Fruit fly (Drosophila melanogaster): ENCODE measurements around the gene L2HGDH.

Gene L2HGDH

DNA sequence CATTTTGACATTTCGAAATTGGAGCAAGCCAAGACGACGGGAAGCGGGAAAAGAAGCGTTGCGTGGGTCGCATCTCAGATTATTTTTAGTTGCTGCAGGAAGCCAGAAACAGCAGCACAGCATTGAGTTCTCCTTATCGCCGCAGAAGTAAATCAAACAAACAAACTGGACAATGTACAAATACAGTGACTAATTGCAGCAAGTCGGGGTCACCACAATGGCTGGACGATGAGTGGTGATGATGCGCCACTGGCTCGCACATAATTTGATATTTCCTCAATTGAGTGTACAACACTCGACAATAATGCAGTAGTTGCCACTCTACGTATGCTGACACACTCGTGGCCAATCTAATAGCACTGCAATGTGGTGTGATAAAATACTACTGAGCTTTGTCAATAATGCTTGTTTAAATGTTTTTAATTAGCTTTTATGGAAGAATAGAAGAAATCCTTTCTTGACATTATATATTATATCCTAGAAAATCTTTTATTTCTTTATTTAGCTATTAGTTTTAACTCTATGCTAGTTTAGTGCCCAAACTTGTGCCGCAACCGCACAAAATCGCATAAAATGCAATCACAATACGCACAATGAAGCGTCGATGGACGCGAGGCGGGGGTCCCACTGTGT is 7.8 kb upstream of the L2HGDH start:
- TF ChIP-seq CG8478 (optimal IDR thresholded peaks at IDR 0.05) (no peak), CTCF (optimal IDR thresholded peaks at IDR 0.05) (no peak)

DNA sequence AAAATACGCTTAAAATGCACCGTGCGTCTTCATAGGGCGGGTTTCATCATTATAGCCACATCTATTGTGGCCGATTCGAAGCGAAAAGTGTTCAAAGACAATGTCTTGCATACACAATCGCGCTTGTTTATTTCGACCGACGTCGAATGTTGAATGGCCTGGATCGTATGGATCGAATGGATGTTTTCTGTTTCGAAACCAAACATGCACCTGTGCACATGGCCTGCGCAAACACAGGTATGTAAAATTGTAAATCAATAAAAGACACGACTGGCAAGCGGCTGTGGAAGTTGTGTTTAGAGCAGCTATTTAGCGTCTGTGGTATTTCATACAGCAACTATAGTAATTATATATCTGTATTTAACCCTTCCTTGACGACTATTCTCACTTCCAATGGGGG is 7.2 kb upstream of the L2HGDH start:
- TF ChIP-seq CTCF (optimal IDR thresholded peaks at IDR 0.05) = no peak
- TF ChIP-seq CG8478 (optimal IDR thresholded peaks at IDR 0.05) = no peak

DNA sequence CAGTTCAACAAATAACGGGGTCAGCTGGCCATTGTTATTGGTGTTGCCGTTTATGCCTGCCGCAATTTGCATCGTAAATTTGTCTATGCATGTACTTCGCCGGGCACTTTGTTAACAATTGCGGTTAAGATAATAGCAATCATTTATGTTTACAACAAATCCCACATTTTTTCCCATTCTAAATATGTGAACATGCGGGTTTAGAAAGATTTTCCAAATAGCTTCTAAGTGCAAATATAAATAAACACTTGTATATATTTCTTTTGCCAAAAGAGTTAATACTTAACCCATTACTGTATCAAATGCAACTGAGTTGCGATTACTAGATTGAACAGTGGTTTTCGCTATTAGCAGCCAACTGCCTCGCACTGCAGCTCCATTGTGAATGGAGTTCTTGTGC is 6.7 kb upstream of the L2HGDH start:
- TF ChIP-seq CG8478 (optimal IDR thresholded peaks at IDR 0.05) = no peak
- TF ChIP-seq CTCF (optimal IDR thresholded peaks at IDR 0.05) = no peak

DNA sequence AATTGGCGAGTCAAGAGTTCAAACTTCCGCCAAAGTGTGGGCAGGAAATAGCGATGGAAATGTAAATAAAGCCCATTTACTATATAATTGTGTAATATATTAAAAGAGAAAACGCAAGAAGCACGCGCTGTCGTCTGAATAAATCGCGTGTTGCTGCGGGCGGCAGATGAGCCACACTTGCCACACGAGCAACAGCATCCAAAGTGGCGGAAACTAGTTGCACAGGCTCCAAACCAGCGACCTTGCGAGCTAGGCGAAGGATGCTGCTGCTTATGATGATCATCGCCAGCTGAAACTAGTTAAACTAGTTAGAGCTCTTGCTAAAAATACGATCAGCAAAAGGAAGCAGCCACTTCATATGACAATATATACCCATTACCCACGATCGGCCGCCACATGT is 5.2 kb upstream of the L2HGDH start:
- no peak for TF ChIP-seq CG8478 (optimal IDR thresholded peaks at IDR 0.05)
- no peak for TF ChIP-seq CTCF (optimal IDR thresholded peaks at IDR 0.05)

DNA sequence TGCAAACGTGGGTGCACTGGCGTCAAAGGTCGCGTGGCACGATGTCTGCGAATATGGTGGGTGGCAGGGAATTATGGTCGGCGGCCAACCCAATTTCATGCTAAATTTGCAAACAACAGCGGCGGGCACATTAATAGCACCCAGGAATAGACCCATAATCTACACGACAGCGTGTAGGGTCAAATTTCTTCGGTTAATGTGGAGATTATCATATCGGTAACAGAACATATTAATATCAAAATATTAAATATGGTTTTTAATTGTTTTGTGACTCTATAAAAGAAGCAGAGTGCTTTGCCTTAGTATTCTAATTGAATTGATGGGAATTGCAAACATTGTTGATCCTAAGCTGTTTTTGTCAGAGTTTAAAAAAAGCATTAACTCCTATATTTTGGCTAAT is 4.7 kb upstream of the L2HGDH start:
- TF ChIP-seq CG8478 (optimal IDR thresholded peaks at IDR 0.05) = no peak
- TF ChIP-seq CTCF (optimal IDR thresholded peaks at IDR 0.05) = no peak

DNA sequence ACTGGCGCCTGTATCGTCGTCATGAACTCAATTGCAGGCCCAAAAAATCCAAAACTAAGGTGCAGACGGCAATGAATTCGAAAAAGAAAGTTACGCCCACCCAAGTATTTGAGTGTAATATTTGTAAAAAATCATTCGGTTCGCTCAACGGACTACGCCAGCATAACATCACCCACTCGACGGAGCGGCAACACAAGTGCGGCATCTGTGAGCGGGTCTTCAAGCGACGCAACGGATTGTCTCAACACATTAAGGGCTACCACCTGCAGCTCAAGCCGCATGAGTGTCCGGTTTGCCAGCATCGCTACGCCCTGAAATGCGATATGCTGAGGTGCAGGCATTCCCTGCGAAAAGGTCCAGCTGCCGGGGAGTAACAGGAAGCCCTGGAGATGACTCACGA is 2.5 kb upstream of the L2HGDH start:
- no peak for TF ChIP-seq CG8478 (optimal IDR thresholded peaks at IDR 0.05)
- no peak for TF ChIP-seq CTCF (optimal IDR thresholded peaks at IDR 0.05)

DNA sequence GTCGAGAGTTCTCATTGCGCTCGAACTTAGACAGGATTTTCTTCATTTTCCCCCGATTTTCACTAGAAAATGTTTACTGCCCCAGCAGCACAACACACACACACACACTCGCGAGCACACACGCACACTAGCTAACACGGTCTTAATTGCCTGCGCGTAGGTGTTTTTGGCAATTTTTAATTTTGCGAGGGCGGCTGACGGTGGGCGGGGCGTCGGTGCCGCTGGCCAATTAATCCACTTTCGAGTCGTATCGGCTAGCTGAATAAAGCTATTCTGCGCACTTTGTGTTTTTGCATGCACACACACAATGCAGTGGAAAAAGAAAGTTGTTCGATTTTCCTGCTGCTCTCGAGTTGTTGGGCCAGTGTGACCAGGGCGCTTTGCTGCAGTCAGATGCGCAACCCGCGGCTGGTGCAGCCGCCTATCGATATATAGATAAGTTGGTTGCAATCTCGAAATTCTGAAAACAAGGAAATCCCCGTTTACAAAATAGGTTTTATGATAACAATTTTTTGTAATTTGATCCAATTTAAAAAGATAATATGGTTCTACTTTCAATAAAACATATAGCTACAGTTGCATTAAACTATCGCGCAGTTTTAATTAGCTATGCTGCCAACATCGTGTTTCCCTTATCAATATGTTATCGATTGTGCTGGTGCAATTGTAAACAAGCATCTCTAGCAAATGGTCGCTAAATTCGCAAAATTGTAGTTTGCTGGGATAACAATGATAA is 5.7 kb downstream of the L2HGDH start, which contains the start of the genes Nak and Tango6:
Gene Nak, minus strand, starts transcription at position 375 of the 736 bp plus-strand sequence.
Gene Tango6, plus strand, starts transcription at position 659 of the 736 bp plus-strand sequence.
- no peak for TF ChIP-seq CTCF (optimal IDR thresholded peaks at IDR 0.05)
- TF ChIP-seq CG8478 (optimal IDR thresholded peaks at IDR 0.05) = no peak

DNA sequence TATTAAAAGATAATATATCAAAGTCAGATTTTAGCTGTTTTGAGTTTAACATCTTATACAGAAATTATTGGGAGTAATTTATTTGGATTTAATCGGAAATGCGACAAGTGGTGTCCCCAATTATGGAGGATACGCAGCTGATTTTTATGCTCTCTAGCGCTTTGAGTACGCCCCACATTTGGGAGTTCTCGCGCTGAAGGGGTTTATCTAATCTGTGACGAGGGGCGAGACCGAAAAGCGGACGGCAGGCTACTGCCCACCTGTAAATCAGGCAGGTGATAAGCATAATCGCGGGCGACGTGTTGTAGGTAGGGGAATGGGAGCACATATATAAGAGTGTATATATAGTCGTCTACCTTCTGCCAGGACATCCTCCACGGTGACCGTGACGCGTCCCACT is 6.4 kb downstream of the L2HGDH start:
- no peak for TF ChIP-seq CTCF (optimal IDR thresholded peaks at IDR 0.05)
- no peak for TF ChIP-seq CG8478 (optimal IDR thresholded peaks at IDR 0.05)

DNA sequence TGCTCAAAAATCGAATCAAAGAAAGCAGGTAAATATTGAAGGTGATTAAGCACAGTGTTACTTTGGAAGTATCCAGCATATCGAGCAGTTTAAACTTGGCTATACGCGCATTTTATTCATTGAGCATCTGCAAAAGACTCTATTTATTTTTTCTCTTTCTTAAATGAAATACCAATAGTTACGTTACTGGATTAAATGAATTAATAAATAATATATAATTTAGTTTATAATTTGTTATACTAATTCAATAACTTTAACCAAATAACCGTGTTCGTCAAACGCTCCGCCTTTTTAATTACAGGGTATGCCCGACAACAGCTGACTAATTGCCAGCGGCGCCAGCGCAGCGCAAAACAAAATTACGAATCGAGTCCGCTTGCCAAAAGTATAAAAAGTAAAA is 7.4 kb downstream of the L2HGDH start:
- TF ChIP-seq CG8478 (optimal IDR thresholded peaks at IDR 0.05) = no peak
- TF ChIP-seq CTCF (optimal IDR thresholded peaks at IDR 0.05) = no peak

DNA sequence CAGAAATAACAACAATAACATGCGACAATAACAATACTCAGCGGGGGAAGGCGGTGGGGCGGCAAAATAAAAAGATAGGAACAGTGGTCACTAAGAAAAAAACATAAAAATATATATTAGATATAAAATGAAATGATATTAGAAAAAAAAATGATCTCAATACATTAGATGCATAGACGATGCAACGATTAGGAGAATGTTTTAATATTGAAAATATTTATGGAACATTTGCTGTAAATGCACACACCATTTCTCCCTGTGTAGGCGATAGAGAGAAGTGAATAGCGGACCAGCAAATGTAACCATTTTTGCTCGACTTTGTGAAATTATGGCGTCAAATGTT is 8.1 kb downstream of the L2HGDH start:
- TF ChIP-seq CG8478 (optimal IDR thresholded peaks at IDR 0.05) (no peak), CTCF (optimal IDR thresholded peaks at IDR 0.05) (no peak)

DNA sequence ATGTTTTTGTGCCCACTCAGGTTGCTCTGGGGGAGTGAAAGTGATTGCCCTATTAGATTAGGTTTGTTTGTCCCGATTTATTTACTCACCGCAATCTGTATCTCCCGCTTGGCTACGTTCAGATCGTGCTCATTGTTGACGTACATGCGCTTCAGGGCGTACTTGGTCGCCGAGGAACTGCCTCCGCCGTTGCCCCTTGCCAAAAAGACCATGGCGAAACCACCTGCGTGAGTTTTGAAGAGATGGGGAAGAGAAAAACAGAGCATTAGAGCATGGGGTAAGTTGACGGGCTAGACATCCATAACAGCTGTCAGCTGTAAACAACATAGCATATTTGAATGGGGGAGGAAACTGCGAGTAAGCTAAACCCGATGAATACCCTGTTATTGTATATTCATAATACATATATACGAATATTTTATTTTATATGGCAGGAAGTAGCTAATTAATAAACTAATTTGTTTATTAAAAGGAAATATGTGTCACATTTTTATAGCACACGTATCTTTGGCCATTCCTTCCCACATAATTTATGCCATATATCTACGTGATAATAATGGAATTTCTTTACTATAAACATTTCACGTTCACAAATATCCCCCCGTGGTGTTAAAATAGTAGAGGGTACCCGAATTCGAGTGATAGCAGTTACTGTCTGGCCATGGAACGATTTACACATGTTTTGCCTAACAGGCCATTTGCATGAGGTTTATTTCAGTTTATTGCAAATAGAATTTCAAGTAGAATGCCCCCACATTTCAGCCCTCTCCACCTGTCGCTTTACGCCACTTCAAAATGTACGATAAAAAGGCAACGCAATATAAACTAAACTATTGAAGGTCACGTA is 8.7 kb downstream of the L2HGDH start:
- TF ChIP-seq CG8478 (optimal IDR thresholded peaks at IDR 0.05) = no peak
- no peak for TF ChIP-seq CTCF (optimal IDR thresholded peaks at IDR 0.05)

DNA sequence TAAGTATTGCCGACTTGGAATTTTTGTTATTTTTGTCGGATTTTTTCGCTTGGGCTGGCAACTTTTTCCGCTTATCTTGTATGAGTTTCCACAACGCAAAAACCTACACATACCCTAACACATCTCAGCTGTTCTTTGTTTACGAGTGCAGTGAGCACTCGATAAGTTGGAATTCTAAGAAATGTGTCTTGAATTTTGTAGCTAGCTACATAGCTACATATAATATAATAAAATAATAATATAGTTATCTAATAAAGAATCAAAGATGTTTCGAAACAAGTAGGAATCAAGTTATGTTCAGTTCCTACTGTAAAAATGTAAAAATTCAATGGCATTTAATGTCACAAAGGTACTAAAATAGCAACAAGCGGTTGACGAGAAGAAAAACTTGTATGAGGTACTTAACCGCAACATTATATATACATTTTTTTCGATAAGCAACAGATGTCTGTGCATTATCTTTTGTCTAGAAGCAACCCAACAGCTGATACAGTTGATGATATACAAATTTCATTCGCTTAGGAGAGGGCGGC is 17.0 kb downstream of the L2HGDH start, which contains the start of gene Bhmt:
Gene Bhmt, minus strand, starts transcription at position 170 of the 533 bp plus-strand sequence.
- TF ChIP-seq CTCF (optimal IDR thresholded peaks at IDR 0.05) = no peak
- no peak for TF ChIP-seq CG8478 (optimal IDR thresholded peaks at IDR 0.05)

DNA sequence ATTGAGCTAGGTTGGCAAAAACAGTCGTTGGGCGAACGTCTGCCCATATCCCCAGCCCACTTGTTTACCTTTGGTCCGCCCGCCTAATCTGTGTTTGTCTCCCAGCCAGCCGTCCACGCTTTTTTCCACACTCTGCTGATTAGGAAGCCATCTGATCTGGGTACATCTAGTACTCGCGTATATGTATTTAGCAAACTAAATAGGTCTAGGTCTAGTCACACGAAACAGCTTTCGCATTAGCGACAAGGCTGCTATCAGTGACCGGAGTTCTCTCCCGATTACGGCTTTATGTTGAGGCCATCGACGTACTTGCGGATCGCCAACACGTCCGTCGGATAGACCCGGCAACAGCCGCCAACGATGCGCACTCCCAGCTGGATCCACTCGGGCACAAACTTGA is 18.6 kb downstream of the L2HGDH start:
- TF ChIP-seq CTCF (optimal IDR thresholded peaks at IDR 0.05) (no peak), CG8478 (optimal IDR thresholded peaks at IDR 0.05) (no peak)

DNA sequence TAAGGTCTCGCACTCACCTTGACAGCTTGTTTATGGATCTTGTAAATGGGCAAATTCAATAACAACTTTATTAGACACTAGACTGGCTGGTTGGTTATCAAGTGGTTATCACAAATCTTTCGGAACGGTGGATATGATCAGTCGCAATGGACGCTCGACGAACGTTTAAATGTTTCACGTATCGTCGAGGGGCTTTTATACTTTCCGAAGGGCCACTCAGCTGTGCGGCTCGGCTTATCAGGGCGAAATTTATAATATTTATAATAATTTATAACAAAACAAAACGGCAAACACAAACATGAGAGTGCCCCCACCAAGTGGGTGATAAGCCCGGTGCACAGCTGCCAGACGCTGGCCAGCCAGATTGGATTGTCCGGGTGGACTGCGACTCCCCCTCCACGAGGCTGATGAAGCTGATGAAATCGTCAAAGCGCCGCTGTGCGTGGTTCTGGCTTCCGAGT is 20.0 kb downstream of the L2HGDH start, which contains the start of gene CG10621:
Gene CG10621, minus strand, starts transcription at position 177 of the 461 bp plus-strand sequence.
- TF ChIP-seq CG8478 (optimal IDR thresholded peaks at IDR 0.05) (no peak), CTCF (optimal IDR thresholded peaks at IDR 0.05) (no peak)
